Worm (Caenorhabditis elegans) whole organism, L1 larva: Measurements from ENCODE around the gene cyp-33C7.

ENCODE experiments used
- F16B12.6 ChIP-seq: fragments of 150-350 bp; optimal IDR thresholded peaks from 2 replicates; lab custom pipeline; 2014; ENCODE audit warnings: missing biosample characterization, missing genetic modification characterization
- ama-1 ChIP-seq: fragments of 150-350 bp; optimal IDR thresholded peaks from 2 replicates; lab custom pipeline; 2014
- blmp-1 ChIP-seq: fragments of 150-350 bp; optimal IDR thresholded peaks from 2 replicates; lab custom pipeline; 2014; ENCODE audit warnings: missing biosample characterization, missing genetic modification characterization
- ceh-8 ChIP-seq: fragments of 200-800 bp; sonication (Bioruptor generic); optimal IDR thresholded peaks from 2 replicates; lab custom pipeline; 2018; ENCODE audit warnings: mild to moderate bottlenecking, missing genetic modification characterization, moderate library complexity, missing compliant biosample characterization
- dpl-1 ChIP-seq, 3 experiments: fragments of 150-350 bp in 2 of 3; sonication (generic microtip) in 1 of 3; optimal IDR thresholded peaks; 2 replicates each; lab custom pipeline; 2014 to 2017; ENCODE audit warnings: missing biosample characterization in 3 of 3, missing genetic modification characterization in 3 of 3, missing genetic modification reagents in 3 of 3
- dsc-1 ChIP-seq: sonication (generic microtip); optimal IDR thresholded peaks from 2 replicates; lab custom pipeline; 2016; ENCODE audit warnings: mild to moderate bottlenecking, missing genetic modification characterization, missing compliant biosample characterization
- efl-1 ChIP-seq, 4 experiments: fragments of 150-350 bp; optimal IDR thresholded peaks in 3 of 4; peaks in 1 of 4; 1 replicate in 1 of 4; 2 replicates in 3 of 4; lab custom pipeline; 2014; ENCODE audit warnings: missing biosample characterization in 2 of 4, missing genetic modification characterization in 2 of 4, missing genetic modification reagents in 2 of 4
- egl-27 ChIP-seq, 2 experiments: fragments of 150-350 bp in 1 of 2; sonication (generic microtip); optimal IDR thresholded peaks; 3 replicates each; lab custom pipeline; 2017 to 2018; ENCODE audit warnings: missing biosample characterization in 2 of 2, missing genetic modification characterization in 2 of 2, missing genetic modification reagents in 2 of 2
- elt-2 ChIP-seq: sonication (generic microtip); optimal IDR thresholded peaks from 2 replicates; lab custom pipeline; 2016; ENCODE audit warnings: missing genetic modification characterization, mild to moderate bottlenecking, inconsistent platforms, missing compliant biosample characterization, missing genetic modification reagents
- ets-5 ChIP-seq: fragments of 200-800 bp; sonication (Bioruptor generic); IDR thresholded peaks from 2 replicates; pipeline ENCODE4 v1.3.6; 2022; ENCODE audit warnings: missing genetic modification characterization, missing compliant biosample characterization
- grh-1 ChIP-seq: fragments of 200-800 bp; sonication (Bioruptor generic); IDR thresholded peaks from 2 replicates; pipeline ENCODE4 v1.3.6; 2022; ENCODE audit warnings: missing genetic modification reagents, missing genetic modification characterization, missing compliant biosample characterization
- lin-35 ChIP-seq, 2 experiments: fragments of 150-350 bp; optimal IDR thresholded peaks; 2 replicates each; lab custom pipeline; 2014; ENCODE audit warnings: missing biosample characterization in 2 of 2, missing genetic modification characterization in 2 of 2, missing genetic modification reagents in 2 of 2
- lsy-2 ChIP-seq, 2 experiments: fragments of 150-350 bp; optimal IDR thresholded peaks; 2 replicates each; lab custom pipeline; 2014; ENCODE audit warnings: missing biosample characterization in 2 of 2, missing genetic modification characterization in 2 of 2
- mdl-1 ChIP-seq, 2 experiments: fragments of 150-350 bp; optimal IDR thresholded peaks; 2 replicates each; lab custom pipeline; 2014 to 2017; ENCODE audit warnings: missing biosample characterization in 2 of 2, missing genetic modification characterization in 2 of 2, inconsistent platforms in 1 of 2
- mef-2 ChIP-seq: fragments of 150-350 bp; optimal IDR thresholded peaks from 2 replicates; lab custom pipeline; 2014; ENCODE audit warnings: missing biosample characterization, missing genetic modification characterization
- mep-1 ChIP-seq: fragments of 150-350 bp; optimal IDR thresholded peaks from 2 replicates; lab custom pipeline; 2014; ENCODE audit warnings: missing biosample characterization, missing genetic modification characterization
- nhr-19 ChIP-seq: fragments of 200-800 bp; sonication (Bioruptor generic); conservative IDR thresholded peaks from 2 replicates; pipeline ENCODE4 v1.3.6; 2022; ENCODE audit warnings: missing genetic modification characterization, missing compliant biosample characterization
- nhr-20 ChIP-seq: sonication (generic microtip); optimal IDR thresholded peaks from 2 replicates; lab custom pipeline; 2016; ENCODE audit warnings: mild to moderate bottlenecking, missing genetic modification characterization, missing compliant biosample characterization
- nhr-28 ChIP-seq: fragments of 150-350 bp; optimal IDR thresholded peaks from 2 replicates; lab custom pipeline; 2014; ENCODE audit warnings: missing biosample characterization, missing genetic modification characterization
- nhr-47 ChIP-seq: sonication (generic microtip); optimal IDR thresholded peaks from 2 replicates; lab custom pipeline; 2016; ENCODE audit warnings: mild to moderate bottlenecking, missing genetic modification characterization, moderate library complexity, missing compliant biosample characterization
- nhr-71 ChIP-seq: sonication (generic microtip); optimal IDR thresholded peaks from 2 replicates; lab custom pipeline; 2016; ENCODE audit warnings: mild to moderate bottlenecking, missing genetic modification characterization, moderate library complexity, missing compliant biosample characterization
- nhr-76 ChIP-seq: sonication (generic microtip); optimal IDR thresholded peaks from 2 replicates; lab custom pipeline; 2017; ENCODE audit warnings: missing biosample characterization, missing genetic modification characterization
- nhr-77 ChIP-seq: fragments of 150-350 bp; optimal IDR thresholded peaks from 2 replicates; lab custom pipeline; 2014; ENCODE audit warnings: missing biosample characterization, missing genetic modification characterization
- nhr-84 ChIP-seq: sonication (generic microtip); optimal IDR thresholded peaks from 2 replicates; lab custom pipeline; 2017; ENCODE audit warnings: missing biosample characterization, missing genetic modification characterization
- nhr-85 ChIP-seq: sonication (generic microtip); peaks from one replicate; lab custom pipeline; 2016; ENCODE audit warnings: missing genetic modification characterization, inconsistent platforms, missing compliant biosample characterization
- nhr-90 ChIP-seq: sonication (generic microtip); optimal IDR thresholded peaks from 2 replicates; lab custom pipeline; 2016; ENCODE audit warnings: mild to moderate bottlenecking, missing genetic modification characterization, missing compliant biosample characterization; ENCODE audit not compliant: poor library complexity
- rnt-1 ChIP-seq: sonication (generic microtip); optimal IDR thresholded peaks from 2 replicates; lab custom pipeline; 2016; ENCODE audit warnings: mild to moderate bottlenecking, missing genetic modification characterization, moderate library complexity, missing compliant biosample characterization
- skn-1 ChIP-seq: fragments of 150-350 bp; optimal IDR thresholded peaks from 2 replicates; lab custom pipeline; 2014; ENCODE audit warnings: missing biosample characterization, missing genetic modification characterization
- snpc-4 ChIP-seq: fragments of 150-350 bp; optimal IDR thresholded peaks from 2 replicates; lab custom pipeline; 2014; ENCODE audit warnings: missing biosample characterization, missing genetic modification characterization
- snu-23 ChIP-seq: sonication (generic microtip); optimal IDR thresholded peaks from 2 replicates; lab custom pipeline; 2016; ENCODE audit warnings: missing genetic modification characterization, missing compliant biosample characterization
- sox-4 ChIP-seq: sonication (generic microtip); optimal IDR thresholded peaks from 2 replicates; lab custom pipeline; 2016; ENCODE audit warnings: missing genetic modification characterization, missing compliant biosample characterization
- sup-37 ChIP-seq: fragments of 200-800 bp; sonication (Bioruptor generic); optimal IDR thresholded peaks from 2 replicates; lab custom pipeline; 2018; ENCODE audit warnings: mild to moderate bottlenecking, missing genetic modification characterization, missing compliant biosample characterization
- tbx-2 ChIP-seq: sonication (generic microtip); optimal IDR thresholded peaks from 2 replicates; lab custom pipeline; 2016; ENCODE audit warnings: missing genetic modification characterization, missing compliant biosample characterization
- tlp-1 ChIP-seq: fragments of 150-350 bp; optimal IDR thresholded peaks from 2 replicates; lab custom pipeline; 2014; ENCODE audit warnings: missing biosample characterization, missing genetic modification characterization
- unc-30 ChIP-seq: sonication (generic microtip); optimal IDR thresholded peaks from 2 replicates; lab custom pipeline; 2017; ENCODE audit warnings: missing biosample characterization, missing genetic modification characterization
- unc-86 ChIP-seq: sonication (generic microtip); optimal IDR thresholded peaks from 2 replicates; lab custom pipeline; 2016; ENCODE audit warnings: missing genetic modification characterization, missing compliant biosample characterization
- unc-98 ChIP-seq: fragments of 200-800 bp; sonication (Bioruptor generic); IDR thresholded peaks from 2 replicates; pipeline ENCODE4 v1.3.6; 2022; ENCODE audit warnings: missing genetic modification characterization, missing compliant biosample characterization
- vab-15 ChIP-seq: sonication (generic microtip); optimal IDR thresholded peaks from 2 replicates; lab custom pipeline; 2017; ENCODE audit warnings: missing genotype, mild to moderate bottlenecking, missing genetic modification characterization, missing compliant biosample characterization
- zag-1 ChIP-seq: fragments of 150-350 bp; optimal IDR thresholded peaks from 2 replicates; lab custom pipeline; 2014; ENCODE audit warnings: missing biosample characterization, missing genetic modification characterization
- ztf-4 ChIP-seq: fragments of 150-350 bp; optimal IDR thresholded peaks from 2 replicates; lab custom pipeline; 2014; ENCODE audit warnings: missing biosample characterization, missing genetic modification characterization

cyp-33C7 gene

DNA sequence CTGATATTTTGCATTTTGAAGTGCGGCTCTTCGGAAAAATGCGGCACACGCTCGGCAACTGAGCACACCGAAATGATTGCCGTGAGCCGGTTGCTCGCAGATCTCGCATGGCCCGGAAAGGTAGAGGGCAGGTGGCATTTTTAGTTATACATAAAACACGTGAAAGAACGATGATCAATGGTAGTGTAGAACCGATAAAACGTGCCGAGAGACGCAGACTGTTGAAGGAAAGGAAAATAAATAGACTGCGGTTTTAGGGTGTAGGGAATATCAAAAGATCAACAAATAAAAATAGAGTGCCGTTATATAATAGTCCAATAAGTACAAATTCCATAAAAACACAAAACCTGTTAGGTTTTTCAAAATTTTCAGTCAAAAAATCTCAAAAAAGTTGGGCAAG, 38.4 kb upstream of the cyp-33C7 start, which contains the start of gene nhr-133:
nhr-133 (minus strand) TSS at position 183 of the 400 bp plus-strand sequence.
- TF ChIP-seq snu-23 (GFP tag; lab: Kevin White, UChicago) (peak; percentile 39), mdl-1 (tag; optimal IDR thresholded peaks at IDR 0.05; lab: Kevin White, UChicago) (peak in 1 of 2 experiments; percentile 62), nhr-76 (no peak), lin-35 (GFP tag; optimal IDR thresholded peaks at IDR 0.05; lab: Kevin White, UChicago) (peak in 1 of 2 experiments; percentile 45), ceh-8 (GFP tag; lab: Kevin White, UChicago) (no peak), dsc-1 (tag; lab: Kevin White, UChicago) (no peak), tlp-1 (tag; lab: Kevin White, UChicago) (no peak), unc-98 (GFP tag; lab: Robert Waterston, UW) (no peak), sup-37 (GFP tag; lab: Kevin White, UChicago) (no peak), nhr-85 (tag; lab: Kevin White, UChicago) (no peak), nhr-71 (tag; lab: Kevin White, UChicago) (no peak), ztf-4 (tag; lab: Kevin White, UChicago) (no peak), efl-1 (optimal IDR thresholded peaks at IDR 0.05; lab: Kevin White, UChicago) (peak in 1 of 2 experiments; percentile 17), efl-1 (GFP tag; optimal IDR thresholded peaks at IDR 0.05 in 1 of 2; lab: Kevin White, UChicago) (no peak), elt-2 (tag; lab: Kevin White, UChicago) (peak; percentile 9), ets-5 (GFP tag; lab: Robert Waterston, UW) (no peak), blmp-1 (tag; lab: Kevin White, UChicago) (peak; percentile 22), nhr-20 (peak; percentile 73), mef-2 (tag; lab: Kevin White, UChicago) (no peak), dpl-1 (GFP tag; optimal IDR thresholded peaks at IDR 0.05; lab: Kevin White, UChicago) (peak in 2 of 3 experiments; percentile 2 to 8), rnt-1 (no peak), sox-4 (tag; lab: Kevin White, UChicago) (no peak), nhr-47 (tag; lab: Kevin White, UChicago) (no peak), nhr-90 (no peak), nhr-84 (no peak), zag-1 (tag; lab: Kevin White, UChicago) (no peak), snpc-4 (no peak)
- TF ChIP-seq, all 84 proteins: peak for 8

DNA sequence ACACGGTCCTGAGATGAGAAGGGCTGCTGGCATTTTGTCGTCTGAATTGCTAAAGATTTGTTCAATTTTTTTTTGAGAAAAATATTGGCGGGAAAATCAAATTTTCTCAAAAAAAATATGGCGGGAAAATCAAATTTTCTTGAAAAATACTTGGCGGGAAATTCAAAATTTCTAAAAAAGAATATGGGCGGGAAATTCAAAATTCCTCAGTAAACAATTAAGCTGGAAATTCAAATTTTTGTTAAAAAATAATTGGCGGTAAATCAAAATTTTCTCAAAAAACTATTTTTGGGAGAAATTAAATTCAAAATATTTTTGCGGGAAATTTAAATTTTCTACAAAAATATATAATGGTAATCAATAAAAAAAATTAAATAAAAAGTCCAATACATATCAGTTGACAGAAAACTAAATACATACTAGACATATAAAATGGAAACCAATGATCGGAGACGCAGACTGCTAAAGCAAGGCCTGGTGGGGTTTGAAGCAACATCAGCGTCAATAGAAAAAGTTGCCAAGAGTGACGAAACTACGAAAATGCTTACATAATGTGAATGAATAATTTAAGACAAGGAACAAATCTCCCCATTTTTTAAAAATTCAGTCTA, 35.8 kb upstream of the cyp-33C7 start, which contains the start of gene nhr-184:
nhr-184 (minus strand) TSS at position 51 of the 611 bp plus-strand sequence.
- no peak for TF ChIP-seq unc-98 (GFP tag; lab: Robert Waterston, UW)
- TF ChIP-seq F16B12.6: no peak
- TF ChIP-seq skn-1 (tag; lab: Kevin White, UChicago): peak; percentile 34
- TF ChIP-seq dsc-1 (tag; lab: Kevin White, UChicago): no peak
- TF ChIP-seq efl-1 (optimal IDR thresholded peaks at IDR 0.05; lab: Kevin White, UChicago): no peak
- TF ChIP-seq efl-1 (GFP tag; optimal IDR thresholded peaks at IDR 0.05 in 1 of 2; lab: Kevin White, UChicago): peak in 1 of 2 experiments; percentile 54
- TF ChIP-seq grh-1 (GFP tag; lab: Robert Waterston, UW): no peak
- TF ChIP-seq lsy-2 (tag; optimal IDR thresholded peaks at IDR 0.05; lab: Kevin White, UChicago): peak in 1 of 2 experiments; percentile 14
- TF ChIP-seq vab-15 (tag; lab: Kevin White, UChicago): no peak
- TF ChIP-seq nhr-71 (tag; lab: Kevin White, UChicago): peak; percentile 11
- TF ChIP-seq lin-35 (GFP tag; optimal IDR thresholded peaks at IDR 0.05; lab: Kevin White, UChicago): peak in 1 of 2 experiments; percentile 16
- TF ChIP-seq snu-23 (GFP tag; lab: Kevin White, UChicago): peak; percentile 2
- peak; percentile 36 for TF ChIP-seq nhr-20
- peak; percentile 0 for TF ChIP-seq mep-1 (tag; lab: Kevin White, UChicago)
- peak; percentile 2 for TF ChIP-seq blmp-1 (tag; lab: Kevin White, UChicago)
- no peak for TF ChIP-seq ama-1 (lab: Kevin White, UChicago)
- peak; percentile 10 for TF ChIP-seq unc-86 (tag; lab: Kevin White, UChicago)

DNA sequence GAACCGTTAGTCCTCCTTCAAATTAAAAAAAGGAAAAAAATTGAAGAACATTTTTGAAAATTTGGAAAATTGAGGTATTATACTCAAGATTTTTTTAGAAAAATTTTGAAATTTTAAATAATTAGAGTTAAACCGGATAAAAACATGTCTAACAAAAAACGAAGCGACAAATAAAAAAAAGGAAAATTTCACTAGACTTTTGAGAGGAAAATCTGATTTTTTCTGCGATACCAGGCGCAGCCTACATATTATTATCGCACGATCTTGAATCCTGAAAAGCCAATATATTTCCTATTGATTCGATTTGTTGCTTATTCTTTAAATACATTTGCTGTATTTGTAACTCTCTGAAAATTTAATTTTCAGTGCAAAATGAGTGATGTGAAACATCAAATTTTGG, 35.0 kb upstream of the cyp-33C7 start, which contains the start of gene nstp-8:
nstp-8 (plus strand) TSS at position 301 of the 400 bp plus-strand sequence.
- no peak for TF ChIP-seq snu-23 (GFP tag; lab: Kevin White, UChicago)
- TF ChIP-seq blmp-1 (tag; lab: Kevin White, UChicago): peak; percentile 30

DNA sequence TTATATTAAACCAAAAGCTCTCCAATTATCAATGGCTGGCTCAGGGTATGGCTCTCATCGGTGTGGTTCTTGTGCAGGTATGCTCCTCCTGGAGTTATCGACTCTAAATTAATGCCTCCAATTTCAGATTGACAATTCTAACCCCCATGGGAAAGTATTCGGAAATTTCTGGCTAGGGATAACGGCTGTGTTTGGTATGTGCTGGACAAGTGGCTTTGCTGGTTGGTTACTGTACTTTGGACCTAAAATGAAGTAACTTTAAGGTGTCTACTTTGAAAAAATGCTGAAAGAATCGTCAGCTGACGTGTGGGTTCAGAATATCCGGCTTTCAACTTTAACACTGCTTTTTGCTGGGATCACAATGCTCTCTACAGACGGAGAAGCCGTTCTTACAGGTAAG, 33.4 kb upstream of the cyp-33C7 start:
- no peak for TF ChIP-seq tlp-1 (tag; lab: Kevin White, UChicago)
- TF ChIP-seq efl-1 (optimal IDR thresholded peaks at IDR 0.05; lab: Kevin White, UChicago): no peak
- TF ChIP-seq efl-1 (GFP tag; optimal IDR thresholded peaks at IDR 0.05 in 1 of 2; lab: Kevin White, UChicago): no peak
- no peak for TF ChIP-seq nhr-28 (tag; lab: Kevin White, UChicago)
- TF ChIP-seq unc-30 (tag; lab: Kevin White, UChicago): no peak
- no peak for TF ChIP-seq nhr-77 (tag; lab: Kevin White, UChicago)
- TF ChIP-seq unc-86 (tag; lab: Kevin White, UChicago): no peak
- no peak for TF ChIP-seq nhr-19 (GFP tag; lab: Robert Waterston, UW)
- no peak for TF ChIP-seq egl-27 (tag; optimal IDR thresholded peaks at IDR 0.05; lab: Kevin White, UChicago)
- no peak for TF ChIP-seq tbx-2 (tag; lab: Kevin White, UChicago)
- TF ChIP-seq skn-1 (tag; lab: Kevin White, UChicago): no peak
- TF ChIP-seq ets-5 (GFP tag; lab: Robert Waterston, UW): no peak
- TF ChIP-seq nhr-85 (tag; lab: Kevin White, UChicago): no peak
- no peak for TF ChIP-seq lsy-2 (tag; optimal IDR thresholded peaks at IDR 0.05; lab: Kevin White, UChicago)
- TF ChIP-seq, all 84 proteins: peak for 0
